Worm (Caenorhabditis elegans) whole organism, L2 larva: ENCODE results near the gene F17E9.15.

Source experiments
- C34F6.9 ChIP-seq: fragments of 150-350 bp; optimal IDR thresholded peaks from 2 replicates; lab custom pipeline; 2014; ENCODE audit warnings: missing biosample characterization, missing genetic modification characterization
- F13H6.1 ChIP-seq: sonication (generic microtip); optimal IDR thresholded peaks from 2 replicates; lab custom pipeline; 2016; ENCODE audit warnings: missing genetic modification characterization, missing compliant biosample characterization
- R02D3.7 ChIP-seq: fragments of 150-350 bp; optimal IDR thresholded peaks from 2 replicates; lab custom pipeline; 2014; ENCODE audit warnings: missing biosample characterization, missing genetic modification characterization
- ZK546.5 ChIP-seq: sonication (generic microtip); optimal IDR thresholded peaks from 2 replicates; lab custom pipeline; 2017; ENCODE audit warnings: missing biosample characterization, missing genetic modification characterization
- blmp-1 ChIP-seq: sonication (generic microtip); optimal IDR thresholded peaks from 2 replicates; lab custom pipeline; 2017; ENCODE audit warnings: missing genetic modification characterization, mild to moderate bottlenecking, missing compliant biosample characterization, antibody characterized with exemption, moderate library complexity; ENCODE audit not compliant: insufficient read depth
- ceh-16 ChIP-seq: fragments of 150-350 bp; optimal IDR thresholded peaks from 2 replicates; lab custom pipeline; 2014; ENCODE audit warnings: missing biosample characterization, missing genetic modification characterization
- crh-2 ChIP-seq: sonication (generic microtip); optimal IDR thresholded peaks from 2 replicates; lab custom pipeline; 2017; ENCODE audit warnings: missing biosample characterization, missing genetic modification characterization
- elt-1 ChIP-seq: fragments of 150-350 bp; optimal IDR thresholded peaks from 2 replicates; lab custom pipeline; 2014; ENCODE audit warnings: missing biosample characterization, missing genetic modification characterization
- elt-3 ChIP-seq: sonication (generic microtip); optimal IDR thresholded peaks from 2 replicates; lab custom pipeline; 2017; ENCODE audit warnings: missing biosample characterization, missing genetic modification characterization
- fos-1 ChIP-seq: fragments of 150-350 bp; optimal IDR thresholded peaks from 2 replicates; lab custom pipeline; 2014; ENCODE audit warnings: missing biosample characterization, missing genetic modification characterization
- lin-11 ChIP-seq: fragments of 150-350 bp; sonication (generic microtip); optimal IDR thresholded peaks from 2 replicates; lab custom pipeline; 2014; ENCODE audit warnings: missing biosample characterization, missing genetic modification characterization, inconsistent platforms, mixed read lengths
- lin-13 ChIP-seq: fragments of 150-350 bp; optimal IDR thresholded peaks from 2 replicates; lab custom pipeline; 2014; ENCODE audit warnings: missing biosample characterization, missing genetic modification reagents, missing genetic modification characterization
- lin-39 ChIP-seq: fragments of 150-350 bp; optimal IDR thresholded peaks from 2 replicates; lab custom pipeline; 2014; ENCODE audit warnings: missing biosample characterization, missing genetic modification reagents, missing genetic modification characterization
- mab-5 ChIP-seq: fragments of 150-350 bp; optimal IDR thresholded peaks from 2 replicates; lab custom pipeline; 2014; ENCODE audit warnings: missing biosample characterization, missing genetic modification characterization
- mbf-1 ChIP-seq: sonication (generic microtip); optimal IDR thresholded peaks from 2 replicates; lab custom pipeline; 2017; ENCODE audit warnings: missing biosample characterization, missing genetic modification characterization
- nhr-10 ChIP-seq: sonication (generic microtip); optimal IDR thresholded peaks from 2 replicates; lab custom pipeline; 2017; ENCODE audit warnings: missing biosample characterization, missing genetic modification characterization
- nhr-129 ChIP-seq: fragments of 150-350 bp; optimal IDR thresholded peaks from 2 replicates; lab custom pipeline; 2014; ENCODE audit warnings: missing biosample characterization, missing genetic modification characterization
- nhr-21 ChIP-seq: fragments of 150-350 bp; optimal IDR thresholded peaks from 2 replicates; lab custom pipeline; 2014; ENCODE audit warnings: missing biosample characterization, missing genetic modification characterization
- nhr-237 ChIP-seq: fragments of 150-350 bp; optimal IDR thresholded peaks from 2 replicates; lab custom pipeline; 2014; ENCODE audit warnings: missing biosample characterization, missing genetic modification characterization
- nhr-25 ChIP-seq: fragments of 150-350 bp; sonication (generic microtip); optimal IDR thresholded peaks from 3 replicates; lab custom pipeline; 2014; ENCODE audit warnings: missing biosample characterization, missing genetic modification characterization
- nhr-6 ChIP-seq: fragments of 150-350 bp; optimal IDR thresholded peaks from 2 replicates; lab custom pipeline; 2014; ENCODE audit warnings: missing biosample characterization, missing genetic modification characterization
- nhr-77 ChIP-seq: fragments of 150-350 bp; optimal IDR thresholded peaks from 2 replicates; lab custom pipeline; 2014; ENCODE audit warnings: missing biosample characterization, missing genetic modification characterization
- peb-1 ChIP-seq: fragments of 150-350 bp; optimal IDR thresholded peaks from 2 replicates; lab custom pipeline; 2014; ENCODE audit warnings: missing biosample characterization, missing genetic modification characterization
- sem-4 ChIP-seq: fragments of 150-350 bp; optimal IDR thresholded peaks from 2 replicates; lab custom pipeline; 2014; ENCODE audit warnings: missing biosample characterization, missing genetic modification reagents, missing genetic modification characterization
- skn-1 ChIP-seq: sonication (generic microtip); optimal IDR thresholded peaks from 2 replicates; lab custom pipeline; 2017; ENCODE audit warnings: missing biosample characterization, missing genetic modification characterization
- sma-3 ChIP-seq: sonication (generic microtip); optimal IDR thresholded peaks from 2 replicates; lab custom pipeline; 2016; ENCODE audit warnings: missing genetic modification reagents, missing genetic modification characterization, missing compliant biosample characterization
- snpc-4 ChIP-seq: fragments of 150-350 bp; optimal IDR thresholded peaks from 2 replicates; lab custom pipeline; 2014; ENCODE audit warnings: missing biosample characterization, missing genetic modification characterization
- unc-39 ChIP-seq: fragments of 150-350 bp; optimal IDR thresholded peaks from 2 replicates; lab custom pipeline; 2014; ENCODE audit warnings: missing biosample characterization, missing genetic modification characterization
- unc-55 ChIP-seq: fragments of 150-350 bp; sonication (generic microtip); optimal IDR thresholded peaks from 3 replicates; lab custom pipeline; 2014; ENCODE audit warnings: missing biosample characterization, missing genetic modification reagents, missing genetic modification characterization
- ztf-1 ChIP-seq: fragments of 200-800 bp; sonication (Bioruptor generic); conservative IDR thresholded peaks from 2 replicates; pipeline ENCODE4 v1.3.6; 2022; ENCODE audit warnings: missing genetic modification characterization, missing compliant biosample characterization
- ztf-11 ChIP-seq: sonication (generic microtip); optimal IDR thresholded peaks from 2 replicates; lab custom pipeline; 2017; ENCODE audit warnings: missing biosample characterization, missing genetic modification characterization

Gene F17E9.15

DNA sequence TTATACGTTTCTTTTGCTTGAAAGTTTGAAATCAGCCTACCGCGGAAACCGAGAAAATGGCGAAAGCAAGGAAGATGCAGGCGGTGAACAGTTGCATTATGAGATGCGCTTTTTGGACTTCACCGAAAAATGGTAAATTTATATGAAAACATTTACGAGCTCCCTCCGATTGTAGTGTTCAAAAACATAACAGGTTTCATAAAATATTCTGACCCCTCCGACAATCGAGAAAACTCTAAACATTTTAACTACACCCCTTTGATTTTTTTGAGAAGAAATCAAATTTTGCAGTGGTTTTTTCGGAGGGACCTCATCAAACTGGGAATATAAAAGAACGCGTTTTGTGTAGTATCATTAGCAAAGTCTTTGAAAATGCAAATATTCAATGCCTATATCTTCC lies at the start of gene F17E9.15, which contains the start of gene F17E9.18:
Gene F17E9.15, plus strand, starts transcription at position 368 of the 400 bp plus-strand sequence.
Gene F17E9.18, minus strand, starts transcription at position 101 of the 400 bp plus-strand sequence.
- no peak for TF ChIP-seq unc-55

DNA sequence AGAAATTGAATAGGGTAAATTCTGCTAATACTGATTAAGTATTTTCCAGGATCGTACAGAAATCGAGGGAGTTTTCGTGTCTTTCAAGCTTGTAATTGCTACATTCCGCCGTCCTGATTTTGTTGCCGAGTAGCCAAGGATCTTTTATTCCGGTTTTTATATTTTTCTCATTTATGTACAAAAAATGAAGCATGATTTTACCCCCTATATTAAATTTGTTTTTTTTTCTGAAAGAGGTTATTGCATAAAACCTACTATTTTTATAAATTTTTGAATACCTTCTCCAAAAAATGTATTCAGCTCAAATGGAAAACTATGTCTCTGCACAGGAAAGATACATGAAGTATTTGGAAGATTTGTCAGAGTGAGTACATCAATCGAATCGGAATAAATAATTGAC lies 47.6 kb upstream of the F17E9.15 start, which contains the start of gene F35H10.6:
Gene F35H10.6, plus strand, starts transcription at position 301 of the 400 bp plus-strand sequence.
- no peak for TF ChIP-seq sma-3
- TF ChIP-seq ZK546.5 (tag; lab: Kevin White, UChicago), result no peak
- TF ChIP-seq snpc-4 (tag; lab: Kevin White, UChicago), result no peak
- no peak for TF ChIP-seq mab-5 (tag; lab: Kevin White, UChicago)
- TF ChIP-seq lin-39, result no peak
- no peak for TF ChIP-seq R02D3.7 (tag; lab: Kevin White, UChicago)
- TF ChIP-seq fos-1 (tag; lab: Kevin White, UChicago), result no peak
- TF ChIP-seq sem-4 (tag; lab: Kevin White, UChicago), result no peak
- TF ChIP-seq F13H6.1 (tag; lab: Kevin White, UChicago), result no peak
- TF ChIP-seq nhr-237 (tag; lab: Kevin White, UChicago), result no peak
- TF ChIP-seq skn-1 (tag; lab: Kevin White, UChicago), result no peak
- no peak for TF ChIP-seq unc-55
- TF ChIP-seq unc-39 (tag; lab: Kevin White, UChicago), result no peak
- TF ChIP-seq ztf-11 (tag; lab: Kevin White, UChicago), result no peak
- no peak for TF ChIP-seq nhr-10 (tag; lab: Kevin White, UChicago)
- TF ChIP-seq lin-11, result no peak
- TF ChIP-seq elt-1 (tag; lab: Kevin White, UChicago), result no peak

DNA sequence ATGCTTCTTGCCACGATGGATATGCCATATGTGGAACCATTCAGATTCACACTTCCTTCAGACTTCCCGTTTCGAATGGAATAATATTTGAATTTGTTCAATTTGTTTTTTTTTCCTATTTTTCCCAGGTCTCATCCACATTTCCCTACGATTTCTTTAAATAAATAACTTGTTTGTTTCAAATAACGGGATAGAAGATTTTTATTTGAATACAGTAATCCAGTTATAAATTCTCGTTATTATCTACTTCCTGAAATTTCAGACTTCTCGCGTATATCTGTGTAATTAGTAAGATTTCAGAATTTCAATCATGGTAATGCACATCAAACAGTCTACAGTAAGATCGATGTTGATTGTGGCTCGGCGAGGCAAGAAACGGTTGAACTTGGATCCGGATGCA lies 46.8 kb upstream of the F17E9.15 start, which contains the start of gene F35H10.5:
Gene F35H10.5, plus strand, starts transcription at position 301 of the 400 bp plus-strand sequence.
- TF ChIP-seq elt-3 (tag; lab: Kevin White, UChicago) (no peak), F13H6.1 (tag; lab: Kevin White, UChicago) (no peak), elt-1 (tag; lab: Kevin White, UChicago) (no peak), skn-1 (tag; lab: Kevin White, UChicago) (no peak), mab-5 (tag; lab: Kevin White, UChicago) (no peak), unc-39 (tag; lab: Kevin White, UChicago) (no peak), blmp-1 (no peak), ztf-1 (no peak), lin-39 (no peak), nhr-6 (tag; lab: Kevin White, UChicago) (no peak)

DNA sequence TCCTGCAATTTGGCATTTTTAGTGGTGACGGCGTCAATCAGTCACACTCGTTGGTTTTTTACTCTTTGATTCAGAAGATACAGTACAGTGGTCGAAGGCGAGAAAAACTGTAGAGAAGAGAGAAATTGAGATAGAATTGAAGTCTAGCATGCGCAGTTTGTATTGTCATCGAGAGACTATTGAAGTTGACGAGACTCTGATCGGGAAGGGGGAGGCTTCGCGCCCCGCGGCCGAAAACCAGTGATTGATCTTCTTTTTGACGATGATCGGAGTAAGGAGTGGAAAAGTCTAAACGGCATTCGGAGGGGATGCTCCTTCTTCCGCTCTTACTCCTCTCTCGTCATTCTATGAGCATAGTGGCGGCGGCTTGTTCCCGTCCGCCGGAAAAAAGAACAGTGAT lies 45.3 kb upstream of the F17E9.15 start:
- peak; percentile 23 for TF ChIP-seq peb-1 (tag; lab: Kevin White, UChicago)
- TF ChIP-seq mbf-1 (tag; lab: Kevin White, UChicago), result no peak
- peak; percentile 59 for TF ChIP-seq nhr-21 (tag; lab: Kevin White, UChicago)
- peak; percentile 46 for TF ChIP-seq fos-1 (tag; lab: Kevin White, UChicago)
- peak; percentile 48 for TF ChIP-seq nhr-25 (tag; lab: Kevin White, UChicago)
- peak; percentile 45 for TF ChIP-seq sma-3
- peak; percentile 20 for TF ChIP-seq crh-2 (tag; lab: Kevin White, UChicago)
- peak; percentile 17 for TF ChIP-seq nhr-129 (tag; lab: Kevin White, UChicago)
- TF ChIP-seq C34F6.9, result no peak
- peak; percentile 27 for TF ChIP-seq sem-4 (tag; lab: Kevin White, UChicago)

DNA sequence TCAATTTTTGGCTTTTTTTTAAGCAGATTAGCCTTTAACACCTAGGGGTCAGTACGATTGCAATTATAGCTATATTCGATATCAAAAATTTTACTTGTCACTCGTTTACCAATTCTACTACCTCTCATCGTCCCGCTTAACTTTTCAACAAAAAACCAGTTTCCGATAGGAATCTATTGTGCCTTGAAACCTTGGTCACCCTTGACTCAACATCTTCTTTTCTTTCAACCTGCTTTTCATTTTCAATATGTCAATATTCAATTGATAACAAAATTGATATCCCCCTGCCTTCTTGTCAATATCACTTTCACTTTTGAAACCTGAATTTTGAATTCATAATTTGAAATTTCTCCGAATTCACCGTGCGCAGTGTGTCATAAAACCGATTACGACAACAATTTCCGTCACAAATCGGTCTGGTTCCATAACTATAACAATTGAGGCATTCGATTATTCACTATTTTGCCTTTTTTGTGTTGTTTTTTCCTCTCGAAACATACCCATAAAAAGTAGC lies 44.5 kb upstream of the F17E9.15 start:
- TF ChIP-seq nhr-21 (tag; lab: Kevin White, UChicago), result no peak
- no peak for TF ChIP-seq nhr-77 (tag; lab: Kevin White, UChicago)
- peak; percentile 56 for TF ChIP-seq nhr-25 (tag; lab: Kevin White, UChicago)
- TF ChIP-seq nhr-6 (tag; lab: Kevin White, UChicago), result no peak
- TF ChIP-seq unc-55, result no peak
- TF ChIP-seq ztf-11 (tag; lab: Kevin White, UChicago), result no peak
- TF ChIP-seq unc-39 (tag; lab: Kevin White, UChicago), result no peak
- TF ChIP-seq blmp-1, result peak; percentile 62
- no peak for TF ChIP-seq mbf-1 (tag; lab: Kevin White, UChicago)
- TF ChIP-seq ceh-16, result no peak
- TF ChIP-seq nhr-237 (tag; lab: Kevin White, UChicago), result no peak
- TF ChIP-seq lin-13 (GFP tag; lab: Kevin White, UChicago), result no peak
- TF ChIP-seq mab-5 (tag; lab: Kevin White, UChicago), result no peak
- TF ChIP-seq, all 48 proteins: peak for 2
